Worm (Caenorhabditis elegans): ENCODE data around the gene T25E12.6.

DNA sequence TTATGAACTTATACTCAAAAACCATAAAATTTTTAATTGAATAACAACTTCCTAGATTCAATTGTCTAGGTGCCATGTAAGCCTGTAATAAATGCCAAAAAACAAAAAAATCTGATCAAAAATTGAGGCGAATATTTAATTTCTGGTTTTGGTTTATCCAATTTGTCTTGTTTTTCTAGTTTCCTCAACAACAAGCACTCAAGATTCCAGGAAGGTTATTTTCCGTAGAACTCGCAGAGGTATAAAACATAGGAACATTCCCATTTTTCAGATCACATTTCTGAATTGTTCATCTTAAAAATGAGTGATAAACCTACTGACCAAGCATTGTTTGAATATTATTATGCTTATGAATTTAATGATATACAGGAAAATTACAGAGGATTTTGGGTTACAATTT is 45.0 kb upstream of the T25E12.6 start, which contains the start of gene srw-41:
- no peak for TF ChIP-seq lin-15B (tag; optimal IDR thresholded peaks at IDR 0.05)
- no peak for TF ChIP-seq ztf-4 (tag; optimal IDR thresholded peaks at IDR 0.05)
- TF ChIP-seq hmg-11 (tag; optimal IDR thresholded peaks at IDR 0.05) = no peak
- no peak for TF ChIP-seq mdl-1 (tag; optimal IDR thresholded peaks at IDR 0.05)
- no peak for TF ChIP-seq jun-1 (tag; optimal IDR thresholded peaks at IDR 0.05)
